Fruit fly (Drosophila melanogaster): ENCODE results near the gene CG14565.

Gene CG14565

dm6 chr3L:21694647-21695046, 49.4 kb downstream of the CG14565 start:
- TF ChIP-seq cic (GFP tag; optimal IDR thresholded peaks at IDR 0.05) (no peak), CG1620 (GFP tag; optimal IDR thresholded peaks at IDR 0.05) (no peak), kay (GFP tag; ENCODE audit: borderline replicate concordance) (no peak), CG7045 (GFP tag; optimal IDR thresholded peaks at IDR 0.05) (no peak), cnc (optimal IDR thresholded peaks at IDR 0.05) (no peak), bab1 (GFP tag; optimal IDR thresholded peaks at IDR 0.05) (no peak), CG12768 (GFP tag; optimal IDR thresholded peaks at IDR 0.05) (no peak), CG11617 (GFP tag; optimal IDR thresholded peaks at IDR 0.05) (no peak), Hr96 (GFP tag; optimal IDR thresholded peaks at IDR 0.05) (no peak)

Data from whole organism, adult.